Worm (Caenorhabditis elegans): Measurements from ENCODE around the gene nhr-158.

ce11 chrV:3843926-3844325 is 30.0 kb downstream of the nhr-158 start, which contains the start of gene ugt-32:
- TF ChIP-seq snpc-4 (tag; optimal IDR thresholded peaks at IDR 0.05) (no peak), lir-3 (tag; optimal IDR thresholded peaks at IDR 0.05; ENCODE audit: poor library complexity) (no peak), ces-1 (GFP tag; optimal IDR thresholded peaks at IDR 0.05) (no peak), pqm-1 (tag; optimal IDR thresholded peaks at IDR 0.05) (no peak)
